Worm (Caenorhabditis elegans) whole organism, L3 larva: ENCODE results near the gene sap-140.

Experiments used
- elt-1 ChIP-seq: fragments of 150-350 bp; optimal IDR thresholded peaks from 2 replicates; lab custom pipeline; 2014; ENCODE audit warnings: missing biosample characterization, missing genetic modification characterization
- nhr-237 ChIP-seq: fragments of 150-350 bp; optimal IDR thresholded peaks from 2 replicates; lab custom pipeline; 2014; ENCODE audit warnings: missing biosample characterization, missing genetic modification characterization
- nhr-25 ChIP-seq: sonication (generic microtip); optimal IDR thresholded peaks from 2 replicates; lab custom pipeline; 2017; ENCODE audit warnings: missing biosample characterization, missing genetic modification characterization

sap-140 gene

DNA sequence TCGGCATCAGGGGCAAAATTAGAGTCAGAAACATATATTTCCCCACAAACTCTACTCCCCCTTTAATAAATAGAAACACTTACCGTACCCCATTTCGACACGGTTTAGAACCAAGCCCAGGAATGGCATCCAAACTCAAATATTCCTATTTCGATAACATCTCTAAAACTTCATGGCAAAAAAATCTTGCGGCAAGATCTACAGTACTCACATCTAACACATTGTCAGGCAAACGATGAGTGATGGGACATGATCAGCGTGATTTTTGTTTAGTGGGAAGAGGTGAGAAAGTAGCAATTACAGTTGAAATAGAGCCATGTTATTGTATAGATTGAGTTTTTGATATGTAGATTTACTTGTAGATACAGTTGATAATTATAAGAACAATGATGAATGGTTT is 51.4 kb downstream of the sap-140 start:
- no peak for TF ChIP-seq nhr-237 (tag; lab: Kevin White, UChicago)
- TF ChIP-seq nhr-25 (tag; lab: Kevin White, UChicago), result peak; percentile 21
- peak; percentile 87 for TF ChIP-seq elt-1
- TF ChIP-seq, all 47 proteins: peak for 2
